Fruit fly (Drosophila melanogaster) whole organism, larva: ENCODE measurements around the gene alpha-Est4.

Experiments used
- noc ChIP-seq: fragments of 200-800 bp; sonication (Bioruptor generic); optimal IDR thresholded peaks from 3 replicates; lab custom pipeline; 2019; ENCODE audit warnings: missing biosample characterization, mild to moderate bottlenecking, missing genetic modification characterization, moderate library complexity

Gene alpha-Est4

DNA sequence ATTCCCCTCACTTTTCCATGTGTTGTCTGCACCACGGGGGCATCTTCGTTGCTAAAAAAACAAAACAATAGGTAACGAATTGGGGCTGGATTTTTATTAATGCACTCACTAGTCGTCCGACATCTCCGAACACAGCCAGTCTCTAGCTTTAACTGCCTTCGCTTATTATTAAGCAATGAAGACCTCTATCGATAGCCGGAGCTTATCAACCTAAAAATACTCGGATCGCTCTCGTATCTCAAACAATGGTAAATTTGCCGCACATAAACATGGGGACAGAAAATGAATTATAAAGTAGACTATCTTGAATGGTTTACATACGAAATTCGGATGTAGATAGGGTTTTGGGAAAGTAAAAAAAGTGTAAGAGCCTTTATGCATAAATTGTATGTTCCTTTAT lies at the start of gene alpha-Est4:
Gene alpha-Est4, minus strand, starts transcription at position 181 of the 400 bp plus-strand sequence.
- TF ChIP-seq noc: no peak

- TF ChIP-seq noc: no peak
These were observed 33.8 kb upstream of the alpha-Est4 start for dm6 chr3R:7572237-7572636.

dm6 chr3R:7551708-7552107 lies 13.3 kb upstream of the alpha-Est4 start, which contains the start of gene CG45545:
TSS of gene CG45545 (plus strand) at chr3R:7552008.
- no peak for TF ChIP-seq noc

dm6 chr3R:7548808-7549744 lies 10.7 kb upstream of the alpha-Est4 start, which contains the start of gene alpha-Est1:
TSS of gene alpha-Est1 (minus strand) at chr3R:7549124.
- peak; percentile 19 for TF ChIP-seq noc

DNA sequence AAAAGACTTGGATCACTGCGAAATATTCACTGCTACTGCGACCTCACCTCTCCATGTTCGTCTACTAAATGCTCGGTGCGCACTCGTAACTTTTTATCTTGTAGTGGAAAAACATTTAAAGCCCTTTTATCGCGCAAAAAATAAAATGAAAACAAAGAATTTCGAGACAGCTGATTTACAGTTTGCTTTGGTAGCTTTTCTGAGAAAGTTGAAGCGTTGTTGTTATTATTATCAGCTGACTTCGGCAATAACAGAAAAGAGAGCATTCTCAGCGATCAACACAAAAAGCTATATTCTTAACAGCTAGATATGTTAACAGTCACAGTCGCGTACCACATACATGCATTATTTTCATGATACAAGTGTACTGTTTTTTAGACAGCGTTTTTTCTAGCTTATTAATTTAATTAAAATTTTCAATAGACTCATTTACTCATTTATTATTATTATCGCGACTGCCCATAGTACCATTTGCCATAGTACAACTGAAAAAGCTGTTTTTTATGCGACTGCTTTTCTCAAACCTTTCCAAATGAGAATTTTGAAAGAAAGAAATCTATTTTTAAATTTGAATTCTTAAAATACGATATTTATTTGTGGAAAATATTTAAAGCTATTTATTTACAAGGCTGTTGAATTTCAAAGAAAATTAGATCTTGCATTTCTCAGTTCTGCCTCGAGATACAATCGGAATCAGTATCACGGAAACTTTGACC lies 2.9 kb upstream of the alpha-Est4 start, which contains the start of the genes alpha-Est3 and alpha-Est2:
Gene alpha-Est3, minus strand, starts transcription at position 487 of the 716 bp plus-strand sequence.
Gene alpha-Est2, plus strand, starts transcription at position 666 of the 716 bp plus-strand sequence.
- no peak for TF ChIP-seq noc

DNA sequence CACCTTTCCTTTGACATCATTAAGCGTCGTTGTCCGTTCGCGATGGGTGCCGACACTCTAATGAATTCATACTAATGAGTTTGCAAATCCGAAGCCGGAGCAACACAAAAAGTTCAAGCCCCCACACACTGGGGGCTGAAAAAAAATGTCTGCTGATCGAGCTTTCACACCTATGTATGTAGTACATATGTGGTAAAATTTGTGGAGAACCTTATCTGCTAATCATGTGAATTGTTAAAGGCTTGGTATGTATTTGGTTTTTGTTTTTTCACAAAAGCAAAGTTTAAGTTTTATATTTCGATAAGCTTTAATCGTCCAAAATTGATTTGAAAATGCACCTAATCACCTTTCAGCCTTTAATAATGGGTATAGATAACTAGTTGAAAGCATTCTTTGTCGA lies 2.1 kb downstream of the alpha-Est4 start, which contains the start of gene alpha-Est5:
Gene alpha-Est5, minus strand, starts transcription at position 110 of the 400 bp plus-strand sequence.
- TF ChIP-seq noc: no peak

- TF ChIP-seq noc: no peak
These were observed 2.8 kb downstream of the alpha-Est4 start for dm6 chr3R:7535606-7536005.

DNA sequence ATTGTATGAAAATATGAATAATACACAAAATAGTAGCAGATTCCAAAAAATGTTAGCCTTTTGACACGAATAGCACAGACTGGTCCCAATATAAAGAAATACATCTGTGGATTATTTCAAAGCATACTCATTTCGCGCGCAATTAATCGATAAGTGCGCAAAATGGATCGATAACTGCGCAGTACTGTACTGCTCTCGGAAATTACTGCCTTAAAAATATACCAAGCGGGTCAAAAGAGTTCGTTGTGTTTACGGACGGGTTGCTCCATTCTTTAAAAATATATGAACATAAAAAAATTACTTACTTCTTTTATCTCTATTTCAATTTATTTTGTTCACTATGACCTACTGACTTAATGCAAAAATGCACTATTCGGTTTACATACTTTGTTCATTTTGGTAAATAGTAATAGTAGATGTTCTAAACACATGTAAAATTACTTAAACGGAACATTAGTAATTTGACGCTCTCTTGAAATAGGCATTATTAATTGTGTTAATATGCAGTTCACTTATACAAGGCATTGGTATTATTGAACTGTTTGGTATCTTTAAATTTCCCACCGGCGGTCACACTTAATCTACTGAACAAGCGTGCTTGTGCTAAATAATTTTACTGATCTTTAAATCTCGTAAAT lies 8.1 kb downstream of the alpha-Est4 start, which contains the start of the genes Rtnl2 and alphaTub84D:
Gene Rtnl2, minus strand, starts transcription at position 58 of the 638 bp plus-strand sequence.
Gene alphaTub84D, plus strand, starts transcription at position 570 of the 638 bp plus-strand sequence.
- no peak for TF ChIP-seq noc

dm6 chr3R:7528677-7529076 lies 9.7 kb downstream of the alpha-Est4 start, which contains the start of gene alpha-Est6:
TSS of gene alpha-Est6 (minus strand) at chr3R:7528777.
- no peak for TF ChIP-seq noc

- peak; percentile 29 for TF ChIP-seq noc
These were observed 14.3 kb downstream of the alpha-Est4 start for dm6 chr3R:7524160-7524559.

dm6 chr3R:7523594-7523993 lies 14.8 kb downstream of the alpha-Est4 start, which contains the start of gene alpha-Est7:
TSS of gene alpha-Est7 (minus strand) at chr3R:7523753.
- TF ChIP-seq noc: no peak

dm6 chr3R:7522266-7522955 lies 16.0 kb downstream of the alpha-Est4 start:
- peak; percentile 84 for TF ChIP-seq noc

DNA sequence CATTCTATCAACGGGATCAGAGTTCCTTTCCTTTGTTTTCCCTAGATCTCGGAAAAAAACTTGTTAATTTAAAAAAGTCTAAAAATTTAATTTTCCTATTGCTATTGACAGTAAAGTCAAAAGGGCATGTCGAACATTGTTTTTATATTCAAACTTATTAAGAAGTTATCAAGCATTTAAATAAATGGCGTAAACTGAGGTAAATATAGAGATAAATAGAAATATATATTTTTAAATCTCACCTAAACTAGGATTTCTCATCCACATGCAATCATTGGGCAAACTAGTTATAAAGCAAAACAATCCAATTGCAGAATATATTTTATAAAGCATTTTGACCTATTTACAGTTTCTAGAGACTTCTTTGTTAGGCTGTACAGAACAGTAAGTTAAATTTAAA lies 19.1 kb downstream of the alpha-Est4 start, which contains the start of gene Ubc84D:
Gene Ubc84D, minus strand, starts transcription at position 101 of the 400 bp plus-strand sequence.
- no peak for TF ChIP-seq noc

DNA sequence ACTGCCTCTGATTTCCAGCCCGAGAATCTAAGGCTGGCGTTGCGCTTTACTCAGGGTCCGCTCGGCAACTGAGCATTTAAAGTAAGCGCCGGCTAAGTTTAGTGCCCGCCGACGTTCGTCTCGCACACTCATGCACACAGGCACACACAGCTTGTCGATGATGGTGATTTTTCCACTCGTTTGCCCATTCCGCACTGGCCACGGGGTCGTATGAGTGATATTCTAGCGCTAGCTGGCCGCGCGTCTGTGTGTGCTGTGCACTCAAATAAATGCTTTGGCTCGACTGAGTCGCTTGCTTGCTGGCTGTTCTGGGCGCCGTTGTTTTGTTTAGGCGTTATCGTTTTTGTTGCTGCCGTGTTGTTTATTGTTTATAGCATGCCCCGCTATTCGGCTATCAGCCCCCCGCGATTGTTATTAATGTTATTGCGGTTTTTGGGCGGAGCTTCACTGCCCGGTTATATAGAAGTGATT lies 22.8 kb downstream of the alpha-Est4 start, which contains the start of gene alpha-Est8:
Gene alpha-Est8, minus strand, starts transcription at position 72 of the 471 bp plus-strand sequence.
- peak; percentile 70 for TF ChIP-seq noc

dm6 chr3R:7514232-7514863 lies 24.1 kb downstream of the alpha-Est4 start:
- TF ChIP-seq noc: peak; percentile 76
